Fruit fly (Drosophila melanogaster) Kc167 (cell line): ENCODE measurements around the gene CG9920.

Experiments
- Myc ChIP-seq: fragments of >200 bp; optimal IDR thresholded peaks from 2 replicates; lab custom pipeline; 2017; ENCODE audit warnings: missing external identifiers
- Sin3A ChIP-seq: fragments of >200 bp; optimal IDR thresholded peaks from 2 replicates; lab custom pipeline; 2018; ENCODE audit warnings: missing external identifiers
- h ChIP-seq: fragments of >200 bp; optimal IDR thresholded peaks from 3 replicates; lab custom pipeline; 2018; ENCODE audit warnings: missing external identifiers
- insv ChIP-seq: fragments of >200 bp; optimal IDR thresholded peaks from 3 replicates; lab custom pipeline; 2018; ENCODE audit warnings: missing external identifiers
- psq ChIP-seq: fragments of >200 bp; optimal IDR thresholded peaks from 2 replicates; lab custom pipeline; 2017; ENCODE audit warnings: missing external identifiers
- ttk ChIP-seq: sonication (Bioruptor generic); optimal IDR thresholded peaks from 2 replicates; lab custom pipeline; 2017; ENCODE audit warnings: missing external identifiers

The CG9920 gene

DNA sequence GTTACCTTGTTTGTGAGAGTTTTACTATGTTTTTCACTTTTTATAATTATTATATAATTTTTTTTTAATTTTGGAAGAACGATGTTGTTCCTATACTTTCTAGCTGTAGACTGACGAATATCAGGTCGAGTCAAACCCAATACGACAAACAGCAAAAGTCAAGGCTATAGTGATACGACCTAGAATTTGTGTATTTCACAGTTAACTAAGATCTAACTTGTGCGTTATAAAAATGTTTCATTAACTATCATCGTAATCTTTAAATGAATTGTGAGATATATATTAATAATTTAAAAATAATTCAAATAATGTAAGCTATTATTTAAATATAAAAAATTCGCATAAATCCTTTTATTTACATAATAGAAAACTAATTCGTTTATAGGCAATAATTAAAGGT, at the start of gene CG9920:
TSS of gene CG9920 (minus strand) at position 101 of the 400 bp plus-strand sequence.
- TF ChIP-seq Sin3A (lab: Kevin White, UChicago) (no peak), h (no peak), psq (lab: Kevin White, UChicago) (no peak), insv (lab: Kevin White, UChicago) (no peak), Myc (no peak), ttk (lab: Kevin White, UChicago) (no peak)

- TF ChIP-seq ttk (lab: Kevin White, UChicago), result no peak
- TF ChIP-seq insv (lab: Kevin White, UChicago), result no peak
- TF ChIP-seq Myc, result no peak
- TF ChIP-seq h, result no peak
- TF ChIP-seq Sin3A (lab: Kevin White, UChicago), result no peak
These were observed 43.0 kb upstream of the CG9920 start for dm6 chr3R:14140912-14141311.

dm6 chr3R:14131972-14132371, 34.1 kb upstream of the CG9920 start, which contains the start of gene CG14356:
TSS of gene CG14356 (minus strand) at chr3R:14132072.
- TF ChIP-seq psq (lab: Kevin White, UChicago), result no peak
- no peak for TF ChIP-seq insv (lab: Kevin White, UChicago)
- no peak for TF ChIP-seq Sin3A (lab: Kevin White, UChicago)
- no peak for TF ChIP-seq Myc
- TF ChIP-seq ttk (lab: Kevin White, UChicago), result no peak
- no peak for TF ChIP-seq h

- TF ChIP-seq Myc, result no peak
- no peak for TF ChIP-seq psq (lab: Kevin White, UChicago)
- no peak for TF ChIP-seq ttk (lab: Kevin White, UChicago)
- TF ChIP-seq h, result peak; percentile 25
- no peak for TF ChIP-seq insv (lab: Kevin White, UChicago)
- TF ChIP-seq Sin3A (lab: Kevin White, UChicago), result no peak
These were observed 27.7 kb upstream of the CG9920 start, which contains the start of the genes 140up and Polr2B for dm6 chr3R:14125479-14126121. TSS of gene 140up (minus strand) at chr3R:14125548. TSS of gene Polr2B (plus strand) at chr3R:14125791.

DNA sequence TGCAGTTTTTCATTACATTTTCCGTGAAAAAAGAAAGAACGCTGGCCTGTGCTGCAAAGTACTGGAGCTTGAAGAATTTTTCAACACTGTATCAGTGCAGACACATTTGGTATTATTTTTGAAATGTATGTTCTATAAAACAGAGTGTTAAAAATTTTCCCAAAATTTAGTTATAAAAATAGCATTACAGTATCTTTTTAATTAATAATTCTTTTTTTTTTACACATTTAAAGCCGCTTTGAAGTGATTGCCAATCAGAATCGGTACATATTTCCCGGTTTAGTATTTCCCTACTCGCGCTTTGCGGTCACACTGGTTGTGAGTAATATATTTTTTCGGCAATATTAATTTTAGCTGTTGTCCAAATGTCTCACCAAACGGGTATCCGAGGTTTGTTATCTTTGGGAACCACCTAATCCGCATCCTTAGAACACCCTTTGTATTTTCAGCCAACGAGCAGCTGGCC, 24.5 kb upstream of the CG9920 start, which contains the start of the genes Abi and twf:
TSS of gene Abi (minus strand) at position 74 of the 466 bp plus-strand sequence.
TSS of gene twf (plus strand) at position 308 of the 466 bp plus-strand sequence.
- TF ChIP-seq Myc, result no peak
- no peak for TF ChIP-seq insv (lab: Kevin White, UChicago)
- TF ChIP-seq Sin3A (lab: Kevin White, UChicago), result no peak
- TF ChIP-seq ttk (lab: Kevin White, UChicago), result no peak
- no peak for TF ChIP-seq psq (lab: Kevin White, UChicago)

DNA sequence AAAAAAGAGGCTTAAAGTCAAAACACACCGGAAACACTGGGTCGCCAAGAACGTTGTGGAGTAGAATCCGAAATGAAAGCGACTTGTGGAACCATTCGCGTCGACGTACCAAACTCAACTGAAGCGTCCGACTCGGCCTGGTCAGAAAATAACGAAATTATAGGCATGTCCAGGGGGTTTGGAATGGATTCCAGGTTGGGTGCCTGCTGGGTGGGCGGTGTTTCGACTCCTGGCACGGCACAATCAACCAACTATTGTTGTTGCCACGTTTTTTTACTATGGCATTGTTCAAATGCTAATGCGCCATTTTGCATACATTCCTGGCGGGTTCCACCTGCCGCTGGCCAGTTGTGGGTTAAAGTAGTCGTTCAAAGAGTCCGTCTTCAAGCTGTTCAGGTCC, 20.5 kb upstream of the CG9920 start, which contains the start of gene Kif19A:
TSS of gene Kif19A (minus strand) at position 101 of the 400 bp plus-strand sequence.
- TF ChIP-seq psq (lab: Kevin White, UChicago), result no peak
- TF ChIP-seq Sin3A (lab: Kevin White, UChicago), result no peak
- no peak for TF ChIP-seq ttk (lab: Kevin White, UChicago)
- no peak for TF ChIP-seq insv (lab: Kevin White, UChicago)
- no peak for TF ChIP-seq Myc
- TF ChIP-seq h, result no peak

dm6 chr3R:14116088-14116487, 18.2 kb upstream of the CG9920 start:
- TF ChIP-seq ttk (lab: Kevin White, UChicago) (no peak), insv (lab: Kevin White, UChicago) (no peak), Myc (no peak), Sin3A (lab: Kevin White, UChicago) (no peak), psq (lab: Kevin White, UChicago) (no peak), h (no peak)

dm6 chr3R:14112066-14112465, 14.2 kb upstream of the CG9920 start, which contains the start of gene CG14357:
TSS of gene CG14357 (minus strand) at chr3R:14112166.
- TF ChIP-seq insv (lab: Kevin White, UChicago) (no peak), psq (lab: Kevin White, UChicago) (no peak), ttk (lab: Kevin White, UChicago) (no peak), Myc (no peak), h (no peak), Sin3A (lab: Kevin White, UChicago) (no peak)

dm6 chr3R:14109145-14109544, 11.3 kb upstream of the CG9920 start, which contains the start of gene Or88a:
TSS of gene Or88a (plus strand) at chr3R:14109445.
- TF ChIP-seq insv (lab: Kevin White, UChicago), result no peak

DNA sequence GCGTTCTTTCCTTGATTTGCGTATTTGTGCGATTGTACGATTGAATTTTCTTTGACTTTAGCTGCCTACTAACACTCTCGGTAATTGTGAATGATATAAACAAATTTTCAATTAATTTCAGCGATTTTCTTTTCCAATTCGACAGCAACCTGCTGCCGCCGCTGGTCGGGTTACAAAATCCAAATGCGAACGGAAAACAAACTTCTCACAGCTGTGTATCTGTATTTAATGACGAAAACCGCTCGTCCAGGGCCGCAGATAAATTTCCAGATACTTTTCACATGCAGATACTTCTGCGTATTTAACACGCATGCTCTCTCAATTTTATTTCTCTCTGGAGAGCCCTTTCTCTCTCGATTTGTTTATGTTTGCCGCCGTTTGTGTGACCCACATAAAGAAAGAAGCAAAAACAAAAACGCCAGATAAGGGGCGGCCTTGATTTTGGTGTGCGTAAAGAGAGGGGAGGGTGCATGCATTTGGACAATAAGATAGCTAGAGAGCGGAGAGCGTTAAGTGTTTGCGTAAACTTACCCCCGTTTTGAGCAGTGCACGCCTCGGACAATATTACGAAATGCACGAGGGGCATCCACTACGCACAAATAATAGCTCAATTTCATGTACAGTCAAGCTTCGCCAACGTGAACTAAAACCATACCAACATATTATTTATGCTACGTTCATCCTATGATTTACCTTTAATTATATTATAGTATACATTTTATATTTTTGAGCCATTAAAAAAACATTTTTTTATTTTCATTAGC, 10.5 kb upstream of the CG9920 start, which contains the start of gene CG12402:
TSS of gene CG12402 (minus strand) at position 164 of the 764 bp plus-strand sequence.
- TF ChIP-seq Sin3A (lab: Kevin White, UChicago) (no peak), insv (lab: Kevin White, UChicago) (no peak), h (no peak), psq (lab: Kevin White, UChicago) (no peak), ttk (lab: Kevin White, UChicago) (no peak), Myc (no peak)

DNA sequence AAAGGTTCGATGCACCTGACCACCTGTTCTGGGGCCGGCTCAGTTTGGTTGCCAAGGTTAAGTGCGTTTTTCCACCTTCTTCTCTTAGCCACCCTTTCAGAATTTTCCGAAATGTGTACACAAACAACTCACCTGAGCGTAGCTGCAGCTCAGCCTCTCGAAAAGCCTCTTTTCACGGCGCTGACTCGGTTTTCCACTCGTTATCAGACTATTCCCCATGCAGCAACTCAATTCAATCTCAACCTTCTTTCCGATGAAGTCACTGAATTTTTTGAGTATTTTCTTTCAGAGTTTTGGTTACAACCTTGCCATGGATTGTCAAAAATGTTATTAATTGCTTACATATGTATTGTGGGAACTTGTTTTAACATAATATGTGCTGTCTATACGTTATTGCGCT, 9.7 kb upstream of the CG9920 start:
- TF ChIP-seq psq (lab: Kevin White, UChicago) (no peak), h (no peak), insv (lab: Kevin White, UChicago) (no peak), ttk (lab: Kevin White, UChicago) (no peak), Myc (no peak), Sin3A (lab: Kevin White, UChicago) (no peak)

DNA sequence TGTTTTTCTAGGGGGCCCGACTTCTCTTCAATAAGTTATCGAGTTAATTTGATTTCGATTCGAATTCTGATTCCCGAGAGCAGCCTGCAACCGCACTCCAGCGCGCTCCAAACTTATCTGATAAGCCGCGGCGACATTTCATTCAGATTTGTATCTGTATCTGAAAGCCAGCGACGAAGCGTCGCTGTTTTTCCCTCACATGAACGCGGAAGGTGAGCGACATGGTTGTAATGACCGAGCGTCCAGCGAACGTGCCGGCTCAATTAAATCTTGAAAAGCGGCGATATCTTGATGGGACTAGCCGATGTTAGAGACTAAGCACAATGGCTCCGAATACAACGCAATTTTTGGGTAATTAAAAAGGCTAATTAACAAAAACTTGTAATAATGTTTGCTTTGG, 5.1 kb upstream of the CG9920 start, which contains the start of gene PK1-R:
TSS of gene PK1-R (minus strand) at position 101 of the 400 bp plus-strand sequence.
- TF ChIP-seq psq (lab: Kevin White, UChicago) (no peak), ttk (lab: Kevin White, UChicago) (no peak), Myc (no peak), insv (lab: Kevin White, UChicago) (no peak), h (no peak), Sin3A (lab: Kevin White, UChicago) (no peak)
